Fruit fly (Drosophila melanogaster): Measurements from ENCODE around the gene CG13810.

CG13810 gene

DNA sequence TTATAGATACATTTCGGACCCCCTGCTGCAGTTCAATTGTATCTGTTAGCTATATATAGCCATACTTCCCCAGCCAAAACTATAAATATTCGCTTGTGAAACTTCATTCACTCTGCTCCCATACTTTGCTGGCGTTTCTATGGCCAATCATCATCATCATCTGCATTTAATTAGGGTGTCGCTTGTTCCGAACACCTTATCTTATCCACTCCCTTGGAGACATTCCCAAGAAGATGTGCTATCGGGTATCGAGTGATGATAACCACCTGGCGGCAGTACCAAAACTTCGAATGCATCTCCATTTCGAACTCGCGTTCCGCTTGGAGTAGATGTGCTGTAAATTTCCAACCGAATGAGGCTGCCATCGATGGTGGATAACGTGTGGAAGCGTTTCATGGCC, at the start of gene CG13810:
CG13810 (plus strand) TSS at position 301 of the 400 bp plus-strand sequence.
- TF ChIP-seq CG17801 (GFP tag; optimal IDR thresholded peaks at IDR 0.05; ENCODE audit: partially characterized antibody) = no peak

DNA sequence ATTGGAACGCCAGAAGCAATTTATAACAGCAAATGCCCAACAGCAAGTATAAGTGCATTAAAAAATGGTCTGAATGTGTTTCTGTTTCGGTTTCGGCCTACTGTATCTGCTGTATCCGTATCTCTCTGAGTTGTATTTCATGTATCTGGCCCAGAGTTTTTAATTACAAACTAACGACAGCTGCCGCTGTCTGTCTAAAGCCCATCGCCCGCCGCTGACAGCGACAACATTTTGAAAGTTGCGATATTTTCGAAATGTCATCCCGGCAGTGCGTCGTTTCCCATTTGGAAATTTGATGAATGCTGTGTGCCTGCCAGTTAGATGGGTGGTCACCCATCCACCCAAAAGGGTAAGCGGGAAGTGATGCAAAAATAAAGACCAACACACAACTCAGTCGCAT, 49.3 kb upstream of the CG13810 start:
- TF ChIP-seq CG17801 (GFP tag; optimal IDR thresholded peaks at IDR 0.05; ENCODE audit: partially characterized antibody) = no peak

DNA sequence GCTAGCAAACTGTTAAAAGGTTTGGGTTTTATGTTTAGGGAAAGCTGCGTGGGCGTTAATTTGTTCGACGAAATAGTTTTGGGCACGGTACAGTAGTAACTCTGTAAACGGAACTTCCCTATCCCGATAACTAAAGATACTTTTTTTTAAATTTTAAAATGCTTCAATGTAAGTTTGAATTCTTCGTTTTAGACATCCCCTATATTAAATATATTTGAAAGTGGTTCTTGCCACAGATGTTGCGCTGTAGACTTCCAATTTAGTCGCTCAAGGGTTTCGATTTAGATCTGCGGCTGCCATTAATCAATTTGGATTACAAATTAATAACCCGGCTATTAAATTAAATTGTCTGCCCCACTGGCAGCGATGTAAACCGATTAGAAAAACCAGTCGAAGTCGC, 43.3 kb upstream of the CG13810 start:
- TF ChIP-seq CG17801 (GFP tag; optimal IDR thresholded peaks at IDR 0.05; ENCODE audit: partially characterized antibody) = no peak

DNA sequence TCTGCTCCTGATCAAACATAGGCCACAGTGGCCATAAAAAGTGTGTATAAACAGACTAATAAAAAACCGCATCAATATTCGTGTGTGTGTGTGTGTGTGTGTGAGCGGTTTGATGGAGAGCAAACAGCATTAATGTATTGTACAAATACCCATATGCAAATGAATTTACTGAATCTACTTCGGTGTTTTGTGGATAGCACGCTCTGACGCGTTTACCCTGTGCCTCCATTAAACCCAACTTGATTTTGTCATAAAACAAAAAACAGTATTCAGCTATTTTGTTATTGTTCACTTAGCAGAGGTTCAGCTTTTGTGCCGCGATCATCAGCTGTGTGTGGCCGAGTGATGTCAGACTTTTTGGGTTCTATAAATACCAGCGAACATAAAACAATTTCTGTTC, 41.4 kb upstream of the CG13810 start:
- no peak for TF ChIP-seq CG17801 (GFP tag; optimal IDR thresholded peaks at IDR 0.05; ENCODE audit: partially characterized antibody)

DNA sequence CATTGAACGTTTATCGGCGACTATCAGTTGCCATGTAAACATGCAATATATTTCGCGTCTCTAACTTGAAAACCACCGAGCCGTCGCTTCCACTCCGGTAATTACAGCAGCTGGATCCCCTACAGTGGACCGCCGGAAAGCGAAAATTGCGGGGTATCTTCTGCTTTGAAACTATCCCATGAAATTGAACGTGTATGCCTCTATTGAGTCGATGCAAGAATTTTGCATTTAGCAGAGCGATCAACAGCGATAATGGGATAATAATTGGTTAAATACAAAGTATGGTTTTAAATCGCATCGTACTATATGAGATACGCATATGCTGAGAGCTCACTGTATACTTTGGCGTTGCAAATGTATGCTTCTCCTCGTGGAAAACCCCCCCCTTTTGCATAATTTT, 40.7 kb upstream of the CG13810 start:
- no peak for TF ChIP-seq CG17801 (GFP tag; optimal IDR thresholded peaks at IDR 0.05; ENCODE audit: partially characterized antibody)

DNA sequence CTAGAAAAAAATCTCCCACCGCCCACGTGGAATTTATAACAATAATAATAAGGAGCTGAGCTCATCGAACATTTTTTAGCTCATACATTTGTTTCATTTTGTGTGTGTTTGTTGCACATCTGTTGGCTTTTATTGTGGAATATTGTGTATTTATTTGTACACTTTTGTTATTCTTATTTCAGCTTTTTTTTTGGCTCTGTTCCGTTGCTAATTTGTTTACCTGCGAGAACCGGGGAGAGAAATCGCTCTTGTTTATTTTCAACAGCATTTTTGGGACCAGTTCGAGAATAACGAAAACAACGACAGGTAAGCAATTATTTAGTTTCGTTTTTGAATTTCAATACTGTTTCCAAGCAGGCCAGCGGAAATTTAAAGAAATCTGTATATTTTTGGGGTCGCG, 38.0 kb upstream of the CG13810 start:
- TF ChIP-seq CG17801 (GFP tag; optimal IDR thresholded peaks at IDR 0.05; ENCODE audit: partially characterized antibody) = no peak

DNA sequence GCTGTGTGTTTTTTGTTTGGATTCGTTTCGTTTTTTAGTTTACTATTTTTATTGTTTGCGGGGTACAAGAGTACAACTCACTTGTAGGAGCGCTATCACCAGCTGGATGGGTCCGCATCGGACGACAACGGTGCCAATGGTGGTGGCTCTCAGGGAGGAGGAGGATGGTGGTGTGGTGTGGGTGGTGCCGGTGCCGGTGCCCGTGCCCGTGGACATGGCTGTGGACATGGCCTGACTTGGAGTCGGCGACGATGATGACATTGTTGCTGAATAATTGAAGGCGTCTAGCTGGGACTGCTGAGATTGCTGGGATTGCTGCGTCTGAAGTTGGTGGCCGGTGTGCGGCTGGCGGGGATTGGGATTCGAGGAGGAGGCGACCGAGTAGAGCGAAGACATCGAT, 36.1 kb upstream of the CG13810 start:
- TF ChIP-seq CG17801 (GFP tag; optimal IDR thresholded peaks at IDR 0.05; ENCODE audit: partially characterized antibody) = no peak

DNA sequence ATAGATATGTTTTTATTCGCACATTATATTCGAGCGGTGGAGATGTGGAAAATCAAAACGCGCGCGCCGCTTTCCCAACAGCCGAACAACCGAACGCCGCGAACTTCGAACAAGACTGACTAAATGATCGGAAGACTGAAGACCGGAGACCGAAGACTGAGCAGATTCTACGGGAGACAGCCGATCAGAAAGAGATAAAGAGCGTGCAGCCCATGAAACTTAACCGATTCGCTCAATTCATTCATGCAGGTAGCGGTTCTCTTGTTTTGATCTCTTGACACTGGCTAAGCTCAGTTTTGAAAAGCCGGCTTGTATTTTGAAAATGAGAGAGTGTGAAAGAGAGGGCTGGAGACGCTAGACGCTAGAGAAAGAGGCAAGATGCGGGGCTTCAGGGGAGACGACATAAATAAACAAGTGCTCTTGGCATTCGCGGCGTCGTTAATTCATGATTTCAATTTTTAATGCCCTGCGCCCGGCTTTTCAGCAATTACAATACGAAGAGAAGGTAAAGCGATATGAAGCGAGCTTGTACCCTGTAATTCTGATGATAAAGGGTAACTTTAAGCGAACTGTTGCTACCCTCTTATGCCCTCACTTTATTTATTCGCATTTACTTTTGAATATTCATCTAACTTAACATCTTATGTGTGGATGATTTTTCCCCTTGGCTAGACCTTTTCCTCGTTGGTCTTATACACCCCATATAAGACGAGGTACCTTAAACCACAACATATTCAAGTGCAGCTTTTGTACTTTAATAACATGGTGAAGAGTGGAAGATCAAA, 34.0 kb upstream of the CG13810 start, which contains the start of gene zormin:
zormin (minus strand) TSS at position 113 of the 785 bp plus-strand sequence.
- no peak for TF ChIP-seq CG17801 (GFP tag; optimal IDR thresholded peaks at IDR 0.05; ENCODE audit: partially characterized antibody)

DNA sequence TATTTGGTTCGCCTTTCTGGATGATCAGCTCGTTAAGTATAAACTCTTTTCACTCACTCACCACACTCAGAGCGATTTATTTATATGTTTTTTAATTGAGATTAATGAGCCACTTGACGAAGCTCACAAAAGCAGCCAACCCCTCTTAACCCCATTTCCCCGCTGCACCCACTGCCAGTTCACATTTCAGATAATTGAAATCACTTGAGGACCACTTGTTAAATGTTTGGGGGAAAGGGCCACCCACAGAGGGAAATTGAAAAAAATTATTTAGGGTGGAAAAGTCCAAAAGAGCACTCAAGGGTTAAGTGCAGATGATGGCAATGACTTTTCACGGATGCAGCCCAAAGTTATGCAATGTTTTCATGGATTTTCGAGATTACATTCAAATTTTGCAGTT, 33.0 kb upstream of the CG13810 start:
- no peak for TF ChIP-seq CG17801 (GFP tag; optimal IDR thresholded peaks at IDR 0.05; ENCODE audit: partially characterized antibody)

DNA sequence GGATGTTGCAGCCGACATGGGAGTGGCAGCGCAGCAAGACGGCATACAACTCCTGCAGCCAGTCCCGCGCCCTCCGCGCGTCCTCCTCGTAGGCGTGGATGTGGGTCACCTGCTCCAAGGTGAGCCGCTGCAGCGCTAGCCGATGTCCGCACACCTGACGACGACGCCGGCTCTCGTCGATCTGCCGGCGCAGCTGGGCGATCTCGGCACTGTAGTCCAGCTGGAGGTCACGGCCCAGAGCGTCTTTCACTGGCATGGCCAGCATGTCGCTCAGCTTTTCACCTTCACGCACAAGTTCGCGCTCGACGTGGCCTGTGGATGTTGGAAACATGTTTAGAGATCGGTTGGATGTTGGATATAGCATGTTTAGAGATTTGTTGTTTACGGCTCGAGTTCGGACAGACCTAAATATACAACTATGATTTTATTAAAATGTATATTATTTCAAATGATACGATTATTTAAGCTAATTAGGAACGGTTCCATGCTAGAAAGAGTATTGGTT, 28.3 kb upstream of the CG13810 start:
- TF ChIP-seq CG17801 (GFP tag; optimal IDR thresholded peaks at IDR 0.05; ENCODE audit: partially characterized antibody) = no peak

DNA sequence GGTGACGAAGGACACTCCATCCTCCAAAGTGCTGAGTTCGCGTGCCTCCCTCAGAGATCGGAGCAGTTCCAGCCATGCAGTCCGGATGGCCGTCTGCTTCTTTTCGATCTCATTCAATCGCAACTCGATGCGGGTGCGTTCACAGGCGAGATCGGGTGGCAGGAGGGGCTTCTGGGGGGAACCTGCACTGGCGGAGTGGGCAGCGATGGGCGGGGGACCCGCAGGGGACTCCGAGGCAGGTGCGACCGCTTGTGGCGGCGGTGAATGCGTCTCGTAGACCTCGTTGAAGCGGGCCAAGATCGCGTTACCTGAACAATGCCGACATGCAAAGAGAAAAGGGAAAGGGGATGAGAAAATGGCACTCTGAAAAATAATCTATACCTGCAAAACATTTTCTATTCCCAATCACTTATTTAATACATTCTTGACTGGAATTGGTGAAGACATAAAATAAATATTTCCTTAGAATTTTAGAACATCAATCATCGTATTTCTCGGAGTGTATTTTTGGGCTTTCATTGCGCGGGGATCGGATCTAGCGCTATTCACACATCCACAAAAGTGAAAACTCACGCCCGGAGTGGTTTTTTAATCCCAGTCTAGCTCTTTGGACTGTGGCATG, 26.9 kb upstream of the CG13810 start:
- no peak for TF ChIP-seq CG17801 (GFP tag; optimal IDR thresholded peaks at IDR 0.05; ENCODE audit: partially characterized antibody)

DNA sequence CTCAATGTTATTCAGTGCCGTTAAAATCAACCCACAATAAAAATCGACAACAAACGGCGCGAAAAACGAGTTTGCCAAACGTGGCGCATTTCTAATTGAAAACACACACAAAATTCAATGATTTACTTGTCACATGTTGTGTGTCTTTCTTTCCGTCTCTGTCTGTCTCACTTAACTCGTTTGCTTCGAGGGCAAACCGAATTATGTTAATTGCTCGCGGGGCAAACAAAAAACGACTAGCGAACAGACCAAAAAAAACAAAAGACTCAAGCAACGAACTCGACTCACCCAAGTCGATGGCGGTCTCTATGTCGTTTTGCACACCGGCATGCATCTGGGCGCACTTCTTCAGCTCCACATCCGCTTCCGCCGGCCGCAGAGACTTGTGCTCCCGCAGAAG, 25.9 kb upstream of the CG13810 start:
- no peak for TF ChIP-seq CG17801 (GFP tag; optimal IDR thresholded peaks at IDR 0.05; ENCODE audit: partially characterized antibody)

DNA sequence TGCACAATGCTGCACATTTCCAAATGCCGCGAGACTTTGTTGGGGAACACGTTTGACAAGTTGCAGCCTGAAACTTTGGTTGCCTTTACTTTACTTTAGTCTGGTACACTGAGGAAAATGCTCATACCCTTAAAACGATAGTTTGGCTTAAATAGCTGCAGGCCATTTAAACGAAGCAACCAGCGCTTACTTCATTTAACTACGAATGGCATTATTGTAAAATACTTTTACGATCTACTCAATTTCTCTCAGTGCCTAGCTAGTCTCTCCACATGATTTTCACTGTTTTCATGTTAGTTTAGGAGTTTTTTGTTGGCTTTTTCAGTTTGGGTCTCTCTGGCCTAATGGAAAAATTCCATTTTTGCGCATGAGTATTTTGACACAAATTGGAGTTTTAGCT, 23.7 kb upstream of the CG13810 start:
- no peak for TF ChIP-seq CG17801 (GFP tag; optimal IDR thresholded peaks at IDR 0.05; ENCODE audit: partially characterized antibody)

DNA sequence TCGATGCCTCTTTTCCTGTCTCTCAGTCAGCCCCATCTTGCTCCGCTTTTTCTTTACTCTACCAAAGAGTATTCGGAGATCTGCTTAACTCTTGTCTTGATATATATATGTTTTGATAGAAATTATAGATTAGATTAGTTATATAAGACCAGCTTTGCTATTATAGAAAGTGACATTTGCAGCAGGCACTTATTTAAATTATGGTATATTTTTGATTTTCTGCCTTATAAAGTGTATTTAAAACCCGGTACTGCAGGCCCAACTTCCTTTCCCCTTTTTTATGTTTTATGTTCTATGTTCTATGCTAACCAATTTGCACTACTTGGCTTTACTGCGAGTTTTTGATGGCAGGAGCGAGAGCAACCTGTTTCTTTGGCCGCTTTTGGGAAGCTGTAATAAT, 23.1 kb upstream of the CG13810 start:
- TF ChIP-seq CG17801 (GFP tag; optimal IDR thresholded peaks at IDR 0.05; ENCODE audit: partially characterized antibody) = no peak

DNA sequence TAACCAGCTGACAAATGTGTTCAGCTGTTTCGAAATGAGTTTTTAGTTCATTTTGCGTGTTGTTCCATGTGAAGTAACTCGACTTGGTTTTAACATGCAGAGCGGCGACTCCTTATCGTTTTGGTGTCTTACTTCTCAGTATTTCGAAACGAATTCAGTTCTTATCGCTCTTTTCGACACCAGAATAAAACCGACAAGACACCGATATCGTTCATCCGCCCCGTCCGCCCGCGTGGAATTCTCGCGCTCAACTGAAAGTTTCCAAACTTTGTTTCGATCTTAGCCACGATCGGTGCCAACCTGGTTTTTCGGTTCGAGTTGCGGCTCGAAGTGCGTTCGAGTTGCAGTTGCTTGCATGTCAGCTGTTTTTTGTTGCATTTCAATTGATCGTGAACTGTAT, 22.1 kb upstream of the CG13810 start, which contains the start of gene CG15822:
CG15822 (minus strand) TSS at position 256 of the 400 bp plus-strand sequence.
- TF ChIP-seq CG17801 (GFP tag; optimal IDR thresholded peaks at IDR 0.05; ENCODE audit: partially characterized antibody) = no peak

DNA sequence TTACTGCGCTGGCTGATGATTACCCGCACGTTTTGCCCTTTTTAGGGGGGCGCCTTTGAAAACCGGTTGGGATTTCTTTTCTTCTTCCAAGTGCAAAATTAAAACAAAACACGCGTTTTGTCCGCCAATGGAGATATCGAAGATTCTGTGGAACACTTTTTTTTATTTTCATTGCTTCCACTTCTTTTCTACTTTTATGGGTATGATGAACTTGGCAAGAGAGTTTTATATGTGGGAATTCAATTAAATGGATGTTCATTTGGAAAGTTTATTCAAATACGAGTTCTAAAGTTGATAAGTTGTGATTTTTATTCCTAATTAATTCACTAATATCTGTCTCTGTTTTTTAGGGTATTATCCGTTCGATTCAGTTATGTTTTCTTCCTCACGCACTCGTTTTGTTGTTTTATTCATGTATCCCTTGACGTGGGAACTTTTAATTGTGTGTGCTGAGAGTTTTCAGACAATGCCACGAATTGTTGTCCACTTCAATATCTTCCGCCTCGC, 21.6 kb upstream of the CG13810 start:
- no peak for TF ChIP-seq CG17801 (GFP tag; optimal IDR thresholded peaks at IDR 0.05; ENCODE audit: partially characterized antibody)
